Worm (Caenorhabditis elegans): Measurements from ENCODE around the gene pik-1.

- TF ChIP-seq T22C8.4 (GFP tag; IDR thresholded peaks at IDR 0.05) (no peak), cog-1 (tag; optimal IDR thresholded peaks at IDR 0.05) (no peak), ztf-29 (GFP tag; IDR thresholded peaks at IDR 0.05) (no peak), klf-2 (GFP tag; conservative IDR thresholded peaks at IDR 0.05) (no peak), tab-1 (GFP tag; IDR thresholded peaks at IDR 0.05) (no peak), flt-1 (GFP tag; IDR thresholded peaks at IDR 0.05) (no peak)
These were observed 26.6 kb upstream of the pik-1 start for ce11 chrIV:13389237-13389636.

Measured in whole organism, midembryonic.